Fruit fly (Drosophila melanogaster): ENCODE measurements around the gene ppk27.

Gene ppk27

dm6 chr3L:3782584-3783218 is 27.7 kb upstream of the ppk27 start (continued):
- TF ChIP-seq Atf6 (GFP tag; IDR thresholded peaks at IDR 0.05), result no peak
- no peak for TF ChIP-seq CG17328 (GFP tag; IDR thresholded peaks at IDR 0.05)

- no peak for TF ChIP-seq sisA (GFP tag; IDR thresholded peaks at IDR 0.05)
- no peak for TF ChIP-seq Med (GFP tag)
- peak; percentile 45 for TF ChIP-seq lbe (GFP tag; optimal IDR thresholded peaks at IDR 0.05)
- peak; percentile 24 for TF ChIP-seq sens (GFP tag)
- TF ChIP-seq Drgx (GFP tag; IDR thresholded peaks at IDR 0.05), result peak; percentile 26; the same call in 1 of the 2 replicates
- peak; percentile 36 for TF ChIP-seq CG11504 (tag; optimal IDR thresholded peaks at IDR 0.05)
- TF ChIP-seq lab (GFP tag; optimal IDR thresholded peaks at IDR 0.05), result peak; percentile 9
These were observed 23.5 kb upstream of the ppk27 start for dm6 chr3L:3778463-3778862.

- peak; percentile 26 for TF ChIP-seq sd (tag; optimal IDR thresholded peaks at IDR 0.05)
- TF ChIP-seq CG6254 (GFP tag; optimal IDR thresholded peaks at IDR 0.05), result no peak
- TF ChIP-seq sens (GFP tag), result peak; percentile 52
- TF ChIP-seq Pdp1 (GFP tag; optimal IDR thresholded peaks at IDR 0.05), result peak in 1 of 2 experiments; percentile 62
- no peak for TF ChIP-seq CG5953 (GFP tag; IDR thresholded peaks at IDR 0.05)
- TF ChIP-seq exex (tag; optimal IDR thresholded peaks at IDR 0.05), result peak; percentile 74
- peak; percentile 12 for TF ChIP-seq sug (tag; optimal IDR thresholded peaks at IDR 0.05)
These were observed 21.6 kb upstream of the ppk27 start for dm6 chr3L:3776559-3777097.

dm6 chr3L:3773317-3773716 is 18.3 kb upstream of the ppk27 start:
- TF ChIP-seq CG6654 (GFP tag; optimal IDR thresholded peaks at IDR 0.05) (no peak), CG15479 (GFP tag; optimal IDR thresholded peaks at IDR 0.05) (no peak), chinmo (GFP tag; IDR thresholded peaks at IDR 0.05; ENCODE audit: partially characterized antibody) (peak; percentile 74; the same call in 1 of the 4 replicates), Atf6 (GFP tag; IDR thresholded peaks at IDR 0.05) (no peak)

- TF ChIP-seq stc (GFP tag; IDR thresholded peaks at IDR 0.05), result peak; percentile 55; the same call in 1 of the 2 replicates
- peak; percentile 33 for TF ChIP-seq CG17385 (GFP tag; optimal IDR thresholded peaks at IDR 0.05)
- no peak for TF ChIP-seq gro (GFP tag; optimal IDR thresholded peaks at IDR 0.05)
- TF ChIP-seq E2f2 (GFP tag; IDR thresholded peaks at IDR 0.05), result peak; percentile 25; the same call in 1 of the 2 replicates
- peak; percentile 69 for TF ChIP-seq CG13287 (GFP tag; IDR thresholded peaks at IDR 0.05; ENCODE audit: partially characterized antibody)
- no peak for TF ChIP-seq CG9876 (GFP tag; optimal IDR thresholded peaks at IDR 0.05)
- TF ChIP-seq run (tag; optimal IDR thresholded peaks at IDR 0.05), result no peak
- peak; percentile 18 for TF ChIP-seq CG7786 (GFP tag; optimal IDR thresholded peaks at IDR 0.05)
- TF ChIP-seq CG12219 (GFP tag; optimal IDR thresholded peaks at IDR 0.05), result no peak
- TF ChIP-seq kah (GFP tag; optimal IDR thresholded peaks at IDR 0.05), result no peak
- no peak for TF ChIP-seq CG33213 (GFP tag; optimal IDR thresholded peaks at IDR 0.05)
- no peak for TF ChIP-seq tap (tag; optimal IDR thresholded peaks at IDR 0.05)
- TF ChIP-seq pzg (GFP tag; optimal IDR thresholded peaks at IDR 0.05), result no peak
- peak; percentile 46; the same call in 1 of the 2 replicates for TF ChIP-seq unc-4 (GFP tag; IDR thresholded peaks at IDR 0.05; ENCODE audit: partially characterized antibody)
- peak; percentile 10 for TF ChIP-seq Hmr (GFP tag; optimal IDR thresholded peaks at IDR 0.05)
- TF ChIP-seq tna (GFP tag; IDR thresholded peaks at IDR 0.05; ENCODE audit: partially characterized antibody), result no peak
- TF ChIP-seq esg (GFP tag; conservative IDR thresholded peaks at IDR 0.05), result peak; percentile 17; the same call in 1 of the 2 replicates
- no peak for TF ChIP-seq CG15514 (GFP tag; optimal IDR thresholded peaks at IDR 0.05)
- TF ChIP-seq CG14014 (GFP tag; IDR thresholded peaks at IDR 0.05), result peak; percentile 60; the same call in 1 of the 2 replicates
- TF ChIP-seq CG11723 (GFP tag; optimal IDR thresholded peaks at IDR 0.05), result no peak
- TF ChIP-seq sug (tag; optimal IDR thresholded peaks at IDR 0.05), result peak; percentile 31
- TF ChIP-seq mam (GFP tag; optimal IDR thresholded peaks at IDR 0.05), result peak; percentile 18
- TF ChIP-seq CG12391 (tag; optimal IDR thresholded peaks at IDR 0.05), result peak; percentile 44
These were observed 17.4 kb upstream of the ppk27 start for dm6 chr3L:3772284-3772987.
